Worm (Caenorhabditis elegans): ENCODE data around the gene cccp-1.

Gene cccp-1

DNA sequence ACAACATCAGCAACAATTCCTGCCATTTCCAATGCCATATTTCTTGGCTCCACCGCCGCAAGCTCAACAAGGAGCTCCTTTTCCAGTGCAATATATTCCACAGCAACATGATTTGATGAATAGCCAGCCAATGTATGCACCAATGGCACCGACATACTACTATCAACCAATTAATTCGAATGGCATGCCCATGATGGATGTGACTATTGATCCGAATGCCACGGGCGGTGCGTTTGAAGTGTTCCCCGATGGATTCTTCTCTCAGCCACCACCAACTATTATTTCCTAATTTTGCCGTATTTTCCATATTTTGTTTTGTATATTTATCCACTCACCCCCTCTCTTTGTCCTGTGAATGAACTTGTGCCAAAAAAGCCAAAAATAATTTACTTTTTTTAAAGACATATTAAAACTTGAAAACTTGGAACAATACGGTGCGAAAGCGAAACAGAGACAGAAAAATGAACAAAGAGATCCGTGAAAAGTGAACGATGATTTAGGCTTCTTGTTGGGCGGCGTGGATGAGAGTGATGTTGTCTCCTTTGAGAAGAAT lies 43.8 kb upstream of the cccp-1 start (continued):
- peak; percentile 41 for TF ChIP-seq tbp1 (GFP tag; optimal IDR thresholded peaks at IDR 0.05)
- TF ChIP-seq ets-4 (GFP tag; optimal IDR thresholded peaks at IDR 0.05): no peak
- TF ChIP-seq bed-2 (GFP tag; IDR thresholded peaks at IDR 0.05): no peak
- no peak for TF ChIP-seq ztf-28 (GFP tag; IDR thresholded peaks at IDR 0.05)
- TF ChIP-seq pbrm-1 (GFP tag; IDR thresholded peaks at IDR 0.05): no peak
- TF ChIP-seq mcd-1 (GFP tag; IDR thresholded peaks at IDR 0.05): peak; percentile 35; the same call in 1 of the 2 replicates
- no peak for TF ChIP-seq ceh-100 (GFP tag; IDR thresholded peaks at IDR 0.05)
- no peak for TF ChIP-seq Y56A3A.18 (GFP tag; IDR thresholded peaks at IDR 0.05)
- peak; percentile 51 for TF ChIP-seq chd-7 (tag; optimal IDR thresholded peaks at IDR 0.05)
- peak; percentile 24 for TF ChIP-seq die-1 (tag; optimal IDR thresholded peaks at IDR 0.05)
- TF ChIP-seq him-1 (tag; optimal IDR thresholded peaks at IDR 0.05): no peak
- TF ChIP-seq B0336.3 (GFP tag; IDR thresholded peaks at IDR 0.05): peak; percentile 69
- TF ChIP-seq madf-3 (GFP tag; IDR thresholded peaks at IDR 0.05): no peak
- TF ChIP-seq let-526 (GFP tag; IDR thresholded peaks at IDR 0.05): no peak
- TF ChIP-seq madf-8 (GFP tag; conservative IDR thresholded peaks at IDR 0.05): peak; percentile 25; the same call in 1 of the 2 replicates
- no peak for TF ChIP-seq hlh-12 (tag; optimal IDR thresholded peaks at IDR 0.05)
- TF ChIP-seq nfyb-1 (GFP tag; IDR thresholded peaks at IDR 0.05): 0 out of 2 replicates have a peak, but pooled peaks have one; percentile 20
- TF ChIP-seq tlf-1 (GFP tag; optimal IDR thresholded peaks at IDR 0.05): no peak
- TF ChIP-seq ama-1 (optimal IDR thresholded peaks at IDR 0.05): no peak
- peak in 1 of 2 experiments; percentile 9 for TF ChIP-seq ama-1 (GFP tag; optimal IDR thresholded peaks at IDR 0.05)
- no peak for TF ChIP-seq fkh-3 (tag; optimal IDR thresholded peaks at IDR 0.05)
- TF ChIP-seq C06A6.2 (GFP tag; conservative IDR thresholded peaks at IDR 0.05): no peak
- TF ChIP-seq nhr-27 (tag; optimal IDR thresholded peaks at IDR 0.05): no peak
- no peak for TF ChIP-seq K11D2.4 (GFP tag; IDR thresholded peaks at IDR 0.05)
- TF ChIP-seq lin-35 (GFP tag; optimal IDR thresholded peaks at IDR 0.05): peak in 1 of 3 experiments; percentile 26
- TF ChIP-seq F52B5.7 (tag; optimal IDR thresholded peaks at IDR 0.05): no peak
- TF ChIP-seq lsl-1 (GFP tag; optimal IDR thresholded peaks at IDR 0.05): no peak
- no peak for TF ChIP-seq sea-2 (GFP tag; IDR thresholded peaks at IDR 0.05)
- peak; percentile 75; the same call in 1 of the 2 replicates for TF ChIP-seq Y79H2A.3 (GFP tag; conservative IDR thresholded peaks at IDR 0.05)
- TF ChIP-seq nhr-120 (GFP tag; IDR thresholded peaks at IDR 0.05): no peak
- TF ChIP-seq dpff-1 (tag; optimal IDR thresholded peaks at IDR 0.05): no peak
- TF ChIP-seq T26A5.8 (tag; optimal IDR thresholded peaks at IDR 0.05): no peak
- no peak for TF ChIP-seq zfh-2 (GFP tag; conservative IDR thresholded peaks at IDR 0.05)
- TF ChIP-seq ZK185.1 (tag; optimal IDR thresholded peaks at IDR 0.05; ENCODE audit: poor library complexity, severe bottlenecking): no peak
- TF ChIP-seq ztf-25 (GFP tag; IDR thresholded peaks at IDR 0.05): peak; percentile 28; the same call in 1 of the 2 replicates
- TF ChIP-seq rec-8 (tag; optimal IDR thresholded peaks at IDR 0.05): no peak
- no peak for TF ChIP-seq unc-62 (GFP tag; optimal IDR thresholded peaks at IDR 0.05)
- no peak for TF ChIP-seq ztf-6 (GFP tag; IDR thresholded peaks at IDR 0.05)
- TF ChIP-seq nfya-2 (GFP tag; IDR thresholded peaks at IDR 0.05): no peak
- TF ChIP-seq F49E8.2 (tag; optimal IDR thresholded peaks at IDR 0.05; ENCODE audit: insufficient read depth): peak; percentile 86
- no peak for TF ChIP-seq snpc-1.1 (tag; optimal IDR thresholded peaks at IDR 0.05; ENCODE audit: insufficient read depth)
- TF ChIP-seq pha-4 (tag; optimal IDR thresholded peaks at IDR 0.05): no peak
- TF ChIP-seq ceh-27 (GFP tag; optimal IDR thresholded peaks at IDR 0.05): no peak
- no peak for TF ChIP-seq ceh-91 (GFP tag; IDR thresholded peaks at IDR 0.05)
